Fruit fly (Drosophila melanogaster) whole organism: Measurements from ENCODE around the gene Amun.

Experiments
- Dll ChIP-seq: fragments of >200 bp; optimal IDR thresholded peaks from 2 replicates; lab custom pipeline; 2017
- EcR ChIP-seq, 2 experiments: fragments of >200 bp; optimal IDR thresholded peaks; 2 replicates each; lab custom pipeline; 2017; ENCODE audit warnings: missing biosample characterization in 2 of 2, missing genetic modification characterization in 2 of 2, missing genetic modification reagents in 2 of 2
- psq ChIP-seq: fragments of >200 bp; optimal IDR thresholded peaks from 2 replicates; lab custom pipeline; 2017

DNA sequence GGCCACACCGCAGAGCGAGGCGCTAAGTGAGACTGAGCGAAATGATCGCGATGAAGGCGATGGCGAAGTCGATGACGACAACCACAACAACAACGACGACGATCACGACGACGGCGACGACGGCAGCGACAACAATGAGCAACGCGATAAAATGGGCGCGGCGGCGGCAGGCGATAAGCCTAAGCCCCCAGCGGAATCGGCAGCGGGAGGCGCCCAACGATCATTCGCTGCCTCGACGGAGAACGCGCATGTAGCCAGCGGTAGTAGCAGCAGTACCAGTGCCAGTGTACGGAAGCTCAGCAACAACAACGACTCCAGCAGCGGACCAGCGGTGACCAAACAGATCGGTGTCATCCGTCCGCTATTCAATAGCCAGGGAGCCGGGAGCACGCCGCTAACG is 31.9 kb downstream of the Amun start:
- TF ChIP-seq psq (lab: Kevin White, UChicago): no peak
- TF ChIP-seq Dll (lab: Kevin White, UChicago): no peak
- no peak for TF ChIP-seq EcR (GFP tag; optimal IDR thresholded peaks at IDR 0.05; lab: Kevin White, UChicago)
